Fruit fly (Drosophila melanogaster) whole organism, prepupa: Measurements from ENCODE around the gene Phf5a.

ENCODE experiments used
- Blimp-1 ChIP-seq: fragments of 200-800 bp; sonication (Bioruptor generic); optimal IDR thresholded peaks from 3 replicates; lab custom pipeline; 2017; ENCODE audit warnings: missing biosample characterization, missing genetic modification characterization, mild to moderate bottlenecking, moderate library complexity, missing genetic modification reagents
- CG11294 ChIP-seq: fragments of 200-800 bp; sonication (Bioruptor generic); IDR thresholded peaks from 2 replicates; pipeline ENCODE4 v1.3.6; 2022; ENCODE audit warnings: missing biosample characterization, missing genetic modification characterization
- CG11902 ChIP-seq: fragments of 200-800 bp; sonication (Bioruptor generic); optimal IDR thresholded peaks from 3 replicates; lab custom pipeline; 2016; ENCODE audit warnings: missing biosample characterization, missing genetic modification characterization
- CG1621 ChIP-seq: fragments of 200-800 bp; sonication (Bioruptor generic); optimal IDR thresholded peaks from 3 replicates; lab custom pipeline; 2018; ENCODE audit warnings: missing biosample characterization, mild to moderate bottlenecking, missing genetic modification characterization
- CG16779 ChIP-seq: fragments of 200-800 bp; sonication (Bioruptor generic); optimal IDR thresholded peaks from 3 replicates; lab custom pipeline; 2017; ENCODE audit warnings: missing biosample characterization, mild to moderate bottlenecking, missing genetic modification characterization
- CG3032 ChIP-seq: fragments of 200-800 bp; optimal IDR thresholded peaks from 2 replicates; lab custom pipeline; 2019; ENCODE audit warnings: missing biosample characterization, mild to moderate bottlenecking, missing genetic modification characterization, moderate library complexity
- CG3919 ChIP-seq: fragments of 200-800 bp; sonication (Bioruptor generic); optimal IDR thresholded peaks from 3 replicates; lab custom pipeline; 2016; ENCODE audit warnings: missing biosample characterization, missing genetic modification characterization
- CG4318 ChIP-seq: fragments of 200-800 bp; sonication (Bioruptor generic); optimal IDR thresholded peaks from 3 replicates; lab custom pipeline; 2017; ENCODE audit warnings: missing biosample characterization, mild to moderate bottlenecking, missing genetic modification characterization
- CG6276 ChIP-seq: fragments of 200-800 bp; sonication (Bioruptor generic); optimal IDR thresholded peaks from 2 replicates; lab custom pipeline; 2017; ENCODE audit warnings: missing biosample characterization, mild to moderate bottlenecking, missing genetic modification characterization
- CG6854 ChIP-seq: fragments of 200-800 bp; sonication (Bioruptor generic); optimal IDR thresholded peaks from 2 replicates; lab custom pipeline; 2017; ENCODE audit warnings: missing biosample characterization, mild to moderate bottlenecking, missing genetic modification characterization
- CG7368 ChIP-seq: fragments of 200-800 bp; sonication (Bioruptor generic); optimal IDR thresholded peaks from 3 replicates; lab custom pipeline; 2016; ENCODE audit warnings: missing biosample characterization, missing genetic modification characterization
- Eip78C ChIP-seq: fragments of 200-800 bp; sonication (Bioruptor generic); peaks from one replicate; lab custom pipeline; 2016; ENCODE audit warnings: missing biosample characterization, missing genetic modification characterization
- Eip93F ChIP-seq: fragments of 200-800 bp; sonication (Bioruptor generic); optimal IDR thresholded peaks from 2 replicates; lab custom pipeline; 2016; ENCODE audit warnings: missing biosample characterization, mild to moderate bottlenecking, missing genetic modification characterization
- Ets21C ChIP-seq: fragments of 200-800 bp; sonication (Bioruptor generic); optimal IDR thresholded peaks from 3 replicates; lab custom pipeline; 2016; ENCODE audit warnings: missing biosample characterization, missing genetic modification characterization
- Ets96B ChIP-seq: fragments of 200-800 bp; optimal IDR thresholded peaks from 2 replicates; lab custom pipeline; 2019; ENCODE audit warnings: missing biosample characterization, mild to moderate bottlenecking, missing genetic modification characterization, moderate library complexity
- Gug ChIP-seq: fragments of 200-800 bp; sonication (Bioruptor generic); IDR thresholded peaks from 2 replicates; pipeline ENCODE4 v1.3.6; 2022; ENCODE audit warnings: missing biosample characterization, missing genetic modification characterization
- Hr38 ChIP-seq: sonication (Bioruptor generic); optimal IDR thresholded peaks from 2 replicates; lab custom pipeline; 2016; ENCODE audit warnings: missing biosample characterization, missing genetic modification characterization
- Hr39 ChIP-seq: fragments of 200-800 bp; sonication (Bioruptor generic); optimal IDR thresholded peaks from 2 replicates; lab custom pipeline; 2016; ENCODE audit warnings: missing biosample characterization, missing genetic modification characterization
- Hr4 ChIP-seq: fragments of 200-800 bp; sonication (Bioruptor generic); optimal IDR thresholded peaks from 3 replicates; lab custom pipeline; 2016; ENCODE audit warnings: missing biosample characterization, missing genetic modification characterization
- Met ChIP-seq: fragments of 200-800 bp; sonication (Bioruptor generic); optimal IDR thresholded peaks from 3 replicates; lab custom pipeline; 2016; ENCODE audit warnings: missing biosample characterization, missing genetic modification characterization
- OdsH ChIP-seq: fragments of 200-800 bp; sonication (Bioruptor generic); optimal IDR thresholded peaks from 3 replicates; lab custom pipeline; 2016; ENCODE audit warnings: missing biosample characterization, missing genetic modification characterization
- Sox14 ChIP-seq: fragments of 200-800 bp; sonication (Bioruptor generic); optimal IDR thresholded peaks from 3 replicates; lab custom pipeline; 2016; ENCODE audit warnings: missing biosample characterization, missing genetic modification characterization
- achi ChIP-seq: fragments of 200-800 bp; sonication (Bioruptor generic); optimal IDR thresholded peaks from 3 replicates; lab custom pipeline; 2016; ENCODE audit warnings: missing biosample characterization, missing genetic modification characterization
- cyc ChIP-seq: fragments of 200-800 bp; sonication (Bioruptor generic); optimal IDR thresholded peaks from 3 replicates; lab custom pipeline; 2016; ENCODE audit warnings: missing biosample characterization, missing genetic modification characterization
- dac ChIP-seq: fragments of 200-800 bp; sonication (Bioruptor generic); optimal IDR thresholded peaks from 2 replicates; lab custom pipeline; 2017; ENCODE audit warnings: missing biosample characterization, mild to moderate bottlenecking, missing genetic modification characterization
- dsx ChIP-seq: fragments of 200-800 bp; optimal IDR thresholded peaks from 3 replicates; lab custom pipeline; 2019; ENCODE audit warnings: missing biosample characterization, mild to moderate bottlenecking, missing genetic modification characterization, moderate library complexity; ENCODE audit not compliant: poor library complexity, severe bottlenecking
- eg ChIP-seq: fragments of 200-800 bp; sonication (Bioruptor generic); IDR thresholded peaks from 3 replicates; pipeline ENCODE4 v1.3.6; 2022; ENCODE audit warnings: missing biosample characterization, missing genetic modification characterization
- esn ChIP-seq: fragments of 200-800 bp; sonication (Bioruptor generic); optimal IDR thresholded peaks from 2 replicates; lab custom pipeline; 2016; ENCODE audit warnings: missing biosample characterization, mild to moderate bottlenecking, missing genetic modification characterization, moderate library complexity
- fd59A ChIP-seq: fragments of 200-800 bp; sonication (Bioruptor generic); optimal IDR thresholded peaks from 2 replicates; lab custom pipeline; 2017; ENCODE audit warnings: missing biosample characterization, mild to moderate bottlenecking, missing genetic modification characterization, missing genetic modification reagents
- fd85E ChIP-seq: fragments of 200-800 bp; sonication (Bioruptor generic); optimal IDR thresholded peaks from 3 replicates; lab custom pipeline; 2016; ENCODE audit warnings: missing biosample characterization, missing genetic modification characterization
- fkh ChIP-seq: fragments of 200-800 bp; sonication (Bioruptor generic); optimal IDR thresholded peaks from 3 replicates; lab custom pipeline; 2017; ENCODE audit warnings: missing biosample characterization, mild to moderate bottlenecking, missing genetic modification characterization, moderate library complexity
- net ChIP-seq: fragments of 200-800 bp; sonication (Bioruptor generic); optimal IDR thresholded peaks from 3 replicates; lab custom pipeline; 2016; ENCODE audit warnings: missing biosample characterization, missing genetic modification characterization
- spab ChIP-seq: fragments of 200-800 bp; sonication (Bioruptor generic); optimal IDR thresholded peaks from 2 replicates; lab custom pipeline; 2017; ENCODE audit warnings: missing biosample characterization, mild to moderate bottlenecking, missing genetic modification characterization, missing genetic modification reagents
- ss ChIP-seq, 2 experiments: fragments of 200-800 bp; sonication (Bioruptor generic); optimal IDR thresholded peaks; 2 replicates in 1 of 2; 3 replicates in 1 of 2; lab custom pipeline; 2017 to 2018; ENCODE audit warnings: mild to moderate bottlenecking in 2 of 2, missing biosample characterization in 2 of 2, missing genetic modification characterization in 2 of 2, moderate library complexity in 1 of 2
- svp ChIP-seq: fragments of 200-800 bp; sonication (Bioruptor generic); peaks from one replicate; lab custom pipeline; 2016; ENCODE audit warnings: missing biosample characterization, missing genetic modification characterization
- topi ChIP-seq: fragments of 200-800 bp; sonication (Bioruptor generic); optimal IDR thresholded peaks from 3 replicates; lab custom pipeline; 2016; ENCODE audit warnings: missing biosample characterization, missing genetic modification characterization
- vri ChIP-seq: fragments of 200-800 bp; sonication (Bioruptor generic); optimal IDR thresholded peaks from 3 replicates; lab custom pipeline; 2016; ENCODE audit warnings: missing biosample characterization, mild to moderate bottlenecking, missing genetic modification characterization

Gene Phf5a

DNA sequence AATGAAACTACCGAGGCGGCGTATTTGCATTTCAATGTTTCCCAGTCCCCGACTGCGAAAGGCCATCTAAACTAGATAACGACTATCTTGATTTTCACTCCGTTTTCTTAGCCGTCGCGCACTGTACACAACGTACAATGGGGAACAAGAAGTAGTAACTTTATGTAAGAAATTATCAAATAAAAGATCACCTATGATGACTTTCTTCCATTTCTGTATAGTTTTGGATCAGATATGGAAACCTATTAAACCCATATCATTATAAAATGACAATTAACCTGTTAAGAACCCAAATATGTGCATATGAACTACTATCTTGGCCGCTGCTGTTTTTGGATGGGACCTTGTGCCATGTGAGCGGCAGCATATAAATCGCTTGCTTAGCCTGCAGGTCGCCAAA is 26.4 kb downstream of the Phf5a start (continued):
- TF ChIP-seq CG11902 (GFP tag; lab: Kevin White, UChicago), result no peak

DNA sequence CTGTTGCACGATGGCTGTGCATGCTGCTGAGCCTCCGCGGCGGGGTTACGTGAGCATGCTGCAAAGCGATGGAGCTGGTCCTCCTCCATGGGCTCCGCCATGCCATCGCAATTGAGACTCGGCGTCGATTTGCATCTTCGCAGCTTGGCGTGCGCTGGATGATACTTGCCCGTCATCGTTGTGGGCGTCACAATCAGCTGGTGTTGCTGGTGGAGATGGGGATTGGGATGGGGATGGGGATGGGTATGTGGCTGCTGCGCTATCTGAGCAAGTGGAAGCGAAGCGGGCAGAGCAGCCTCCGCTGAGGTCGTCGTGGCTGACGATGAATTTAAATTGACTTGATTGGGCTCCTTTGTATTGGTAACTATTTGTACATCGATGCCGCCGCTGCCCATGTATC is 27.3 kb downstream of the Phf5a start:
- TF ChIP-seq Hr38 (GFP tag; lab: Kevin White, UChicago) (no peak), eg (GFP tag; lab: Robert Waterston, UW) (0 out of 3 replicates have a peak, but pooled peaks have one; percentile 9), CG11294 (GFP tag; lab: Robert Waterston, UW) (0 out of 2 replicates have a peak, but pooled peaks have one; percentile 1), CG4318 (GFP tag; lab: Kevin White, UChicago) (no peak), CG3032 (no peak), CG1621 (tag; lab: Kevin White, UChicago) (peak; percentile 31), ss (GFP tag; optimal IDR thresholded peaks at IDR 0.05; lab: Kevin White, UChicago) (peak in 1 of 2 experiments; percentile 27), achi (no peak), svp (GFP tag; lab: Kevin White, UChicago) (peak; percentile 96), Eip78C (GFP tag; lab: Kevin White, UChicago) (peak; percentile 54), Met (GFP tag; lab: Kevin White, UChicago) (no peak)

DNA sequence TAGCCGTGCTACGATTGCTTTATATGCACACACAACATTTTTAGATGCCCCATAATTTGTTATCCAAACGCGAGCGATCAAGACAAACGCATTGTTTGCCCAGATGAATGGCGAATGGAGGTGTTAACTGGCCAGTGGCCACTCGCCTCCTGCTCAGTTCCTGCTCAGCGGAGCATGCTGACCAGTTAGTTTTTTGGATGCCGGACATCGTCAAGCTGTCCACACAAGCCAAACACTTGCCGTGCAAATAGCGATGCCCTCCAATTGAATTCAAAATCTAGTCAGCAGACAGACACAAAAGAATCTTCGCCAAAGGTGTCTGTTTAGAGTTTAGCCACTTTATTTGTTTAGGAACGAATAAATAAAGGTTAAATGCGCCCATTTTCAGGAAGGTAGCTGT is 28.4 kb downstream of the Phf5a start:
- TF ChIP-seq CG11294 (GFP tag; lab: Robert Waterston, UW) (no peak), net (GFP tag; lab: Kevin White, UChicago) (no peak), OdsH (GFP tag; lab: Kevin White, UChicago) (no peak), fkh (peak; percentile 79), CG1621 (tag; lab: Kevin White, UChicago) (no peak), fd85E (no peak)

DNA sequence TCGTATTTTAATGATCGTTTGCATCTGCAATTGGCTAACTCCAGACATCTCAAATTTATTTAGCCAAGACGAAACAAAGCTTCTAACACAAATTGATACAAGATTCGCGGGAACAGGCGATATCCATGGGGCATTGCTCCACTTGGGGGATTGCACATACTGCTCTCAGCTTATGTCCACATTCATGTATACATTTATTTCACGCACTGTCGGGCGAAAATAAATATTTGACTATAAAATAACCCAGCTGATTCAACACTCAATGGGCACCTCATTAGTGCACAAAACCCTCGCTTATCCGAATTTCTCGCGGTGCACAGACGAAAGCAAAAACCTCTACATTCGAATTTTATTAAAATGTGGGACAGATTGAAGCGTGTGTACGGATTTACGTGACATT is 29.1 kb downstream of the Phf5a start:
- TF ChIP-seq fd85E (no peak), Gug (GFP tag; lab: Robert Waterston, UW) (no peak), CG16779 (tag; lab: Kevin White, UChicago) (no peak), vri (GFP tag; lab: Kevin White, UChicago) (peak; percentile 38), dac (GFP tag; lab: Kevin White, UChicago) (no peak), topi (GFP tag; lab: Kevin White, UChicago) (no peak), CG6276 (GFP tag; lab: Kevin White, UChicago) (no peak), spab (no peak), Ets21C (GFP tag; lab: Kevin White, UChicago) (no peak), svp (GFP tag; lab: Kevin White, UChicago) (peak; percentile 59), fd59A (GFP tag; lab: Kevin White, UChicago) (no peak), esn (peak; percentile 14), Eip93F (no peak), cyc (GFP tag; lab: Kevin White, UChicago) (no peak), CG3919 (peak; percentile 2), OdsH (GFP tag; lab: Kevin White, UChicago) (no peak), CG7368 (GFP tag; lab: Kevin White, UChicago) (no peak), CG6854 (GFP tag; lab: Kevin White, UChicago) (no peak), fkh (peak; percentile 70), Eip78C (GFP tag; lab: Kevin White, UChicago) (peak; percentile 68), Ets96B (tag; lab: Kevin White, UChicago) (no peak), Met (GFP tag; lab: Kevin White, UChicago) (peak; percentile 9), Hr4 (GFP tag; lab: Kevin White, UChicago) (no peak)

DNA sequence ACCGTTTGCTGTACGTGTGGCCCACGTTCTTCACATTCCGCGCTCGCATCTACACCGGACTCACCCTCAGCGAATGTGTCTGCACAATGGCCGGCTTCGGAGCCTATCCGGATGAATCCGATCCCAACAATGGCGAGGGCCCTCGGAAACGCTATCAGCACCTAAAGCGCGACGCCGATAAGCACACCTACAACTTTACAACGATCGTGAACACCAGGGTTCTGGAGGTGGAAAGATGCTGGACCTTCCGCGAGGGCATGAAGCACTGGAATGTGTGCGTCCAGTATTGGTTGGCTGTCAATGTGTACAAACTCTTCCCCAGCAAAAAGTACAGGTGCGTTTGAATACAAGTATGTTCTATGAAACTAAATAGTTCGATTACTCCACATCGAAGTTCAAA is 33.1 kb downstream of the Phf5a start:
- TF ChIP-seq Hr38 (GFP tag; lab: Kevin White, UChicago) (no peak), Met (GFP tag; lab: Kevin White, UChicago) (no peak), net (GFP tag; lab: Kevin White, UChicago) (no peak), Gug (GFP tag; lab: Robert Waterston, UW) (no peak), Blimp-1 (no peak), dsx (GFP tag; lab: Kevin White, UChicago) (no peak), Eip93F (no peak), Hr39 (GFP tag; lab: Kevin White, UChicago) (no peak), Sox14 (GFP tag; lab: Kevin White, UChicago) (peak; percentile 24), svp (GFP tag; lab: Kevin White, UChicago) (peak; percentile 97), Ets96B (tag; lab: Kevin White, UChicago) (no peak)
